Worm (Caenorhabditis elegans): ENCODE results near the gene B0361.3.
A peak's percentile ranks its signal among the peaks of the same experiment; 100 is the strongest.

The B0361.3 gene

ce11 chrIII:7281179-7281578 lies at the start of gene B0361.3:
Gene B0361.3, plus strand, starts transcription at chrIII:7281462.
- no peak for TF ChIP-seq snpc-4 (GFP tag; optimal IDR thresholded peaks at IDR 0.05)
- peak in 1 of 4 experiments; percentile 55 for TF ChIP-seq snpc-4 (tag; optimal IDR thresholded peaks at IDR 0.05)
- TF ChIP-seq ceh-27 (GFP tag; optimal IDR thresholded peaks at IDR 0.05), result no peak
- peak; percentile 66; the same call in 1 of the 2 replicates for TF ChIP-seq attf-3 (GFP tag; conservative IDR thresholded peaks at IDR 0.05)

ce11 chrIII:7232782-7233181 lies 48.5 kb upstream of the B0361.3 start, which contains the start of gene adr-2:
Gene adr-2, minus strand, starts transcription at chrIII:7232882.
- TF ChIP-seq dpl-1 (GFP tag; optimal IDR thresholded peaks at IDR 0.05), result no peak
- no peak for TF ChIP-seq ceh-79 (tag; optimal IDR thresholded peaks at IDR 0.05)
- peak; percentile 10 for TF ChIP-seq ztf-18 (tag; optimal IDR thresholded peaks at IDR 0.05)

ce11 chrIII:7234148-7234547 lies 47.1 kb upstream of the B0361.3 start, which contains the start of gene ndus-8:
Gene ndus-8, minus strand, starts transcription at chrIII:7234202.
- TF ChIP-seq lsl-1 (GFP tag; optimal IDR thresholded peaks at IDR 0.05), result peak; percentile 20
- TF ChIP-seq lin-40 (tag; optimal IDR thresholded peaks at IDR 0.05), result peak; percentile 27
- TF ChIP-seq tbp1 (GFP tag; optimal IDR thresholded peaks at IDR 0.05), result peak; percentile 21
- TF ChIP-seq egl-18 (GFP tag; IDR thresholded peaks at IDR 0.05), result no peak
- TF ChIP-seq T26A5.8 (tag; optimal IDR thresholded peaks at IDR 0.05), result no peak
- TF ChIP-seq snpc-3.4 (tag; optimal IDR thresholded peaks at IDR 0.05), result peak; percentile 50
- peak; percentile 93 for TF ChIP-seq ztf-18 (tag; optimal IDR thresholded peaks at IDR 0.05)
- no peak for TF ChIP-seq ztf-25 (GFP tag; IDR thresholded peaks at IDR 0.05)
- no peak for TF ChIP-seq somi-1 (GFP tag; optimal IDR thresholded peaks at IDR 0.05)
- no peak for TF ChIP-seq lag-1 (GFP tag; IDR thresholded peaks at IDR 0.05)
- TF ChIP-seq mcd-1 (GFP tag; IDR thresholded peaks at IDR 0.05), result peak; percentile 63
- TF ChIP-seq lin-35 (GFP tag; optimal IDR thresholded peaks at IDR 0.05), result peak in 1 of 3 experiments; percentile 66
- peak; percentile 45 for TF ChIP-seq pha-4 (tag; optimal IDR thresholded peaks at IDR 0.05)
- TF ChIP-seq snpc-4 (GFP tag; optimal IDR thresholded peaks at IDR 0.05), result no peak
- TF ChIP-seq snpc-4 (tag; optimal IDR thresholded peaks at IDR 0.05), result peak in 3 of 4 experiments; percentile 23 to 81 (median 42)
- TF ChIP-seq him-1 (tag; optimal IDR thresholded peaks at IDR 0.05), result no peak
- TF ChIP-seq hmg-1.2 (GFP tag; IDR thresholded peaks at IDR 0.05), result peak; percentile 37; the same call in 1 of the 2 replicates
- peak; percentile 12 for TF ChIP-seq F23B12.7 (tag; optimal IDR thresholded peaks at IDR 0.05; ENCODE audit: insufficient read depth)
- peak; percentile 52 for TF ChIP-seq F33H1.4 (GFP tag; IDR thresholded peaks at IDR 0.05)
- 0 out of 2 replicates have a peak, but pooled peaks have one; percentile 9 for TF ChIP-seq rcor-1 (GFP tag; IDR thresholded peaks at IDR 0.05)
- TF ChIP-seq cebp-1 (GFP tag; IDR thresholded peaks at IDR 0.05), result no peak
- TF ChIP-seq cebp-1 (tag; optimal IDR thresholded peaks at IDR 0.05), result peak; percentile 45
- TF ChIP-seq lin-26 (GFP tag; IDR thresholded peaks at IDR 0.05), result no peak
- no peak for TF ChIP-seq bed-1 (GFP tag; IDR thresholded peaks at IDR 0.05)
- no peak for TF ChIP-seq F57C9.4 (tag; optimal IDR thresholded peaks at IDR 0.05)
- no peak for TF ChIP-seq lsy-27 (tag; optimal IDR thresholded peaks at IDR 0.05; ENCODE audit: borderline replicate concordance, insufficient read depth)
- no peak for TF ChIP-seq F57A8.1 (GFP tag; optimal IDR thresholded peaks at IDR 0.05)
- TF ChIP-seq Y53F4B.3 (GFP tag; IDR thresholded peaks at IDR 0.05), result no peak
- TF ChIP-seq cebp-2 (GFP tag; IDR thresholded peaks at IDR 0.05), result no peak
- peak; percentile 5 for TF ChIP-seq ZK185.1 (tag; optimal IDR thresholded peaks at IDR 0.05; ENCODE audit: poor library complexity, severe bottlenecking)
- TF ChIP-seq attf-3 (GFP tag; conservative IDR thresholded peaks at IDR 0.05), result 0 out of 2 replicates have a peak, but pooled peaks have one; percentile 37
- TF ChIP-seq lin-54 (GFP tag; optimal IDR thresholded peaks at IDR 0.05), result peak; percentile 59
- no peak for TF ChIP-seq hsf-1 (GFP tag; IDR thresholded peaks at IDR 0.05)
- TF ChIP-seq aptf-2 (GFP tag; conservative IDR thresholded peaks at IDR 0.05), result no peak
- peak; percentile 54; the same call in 1 of the 2 replicates for TF ChIP-seq madf-6 (GFP tag; IDR thresholded peaks at IDR 0.05)
- no peak for TF ChIP-seq hlh-26 (GFP tag; conservative IDR thresholded peaks at IDR 0.05)
- no peak for TF ChIP-seq hlh-12 (tag; optimal IDR thresholded peaks at IDR 0.05)

Data from whole organism, young adult.